Fruit fly (Drosophila melanogaster) S2 (cell line): Measurements from ENCODE around the gene CG17154.

ENCODE experiments used
- CG8478 ChIP-seq: fragments of >200 bp; optimal IDR thresholded peaks from 2 replicates; lab custom pipeline; 2018
- CTCF ChIP-seq, 2 experiments: fragments of >200 bp; optimal IDR thresholded peaks; 2 replicates each; lab custom pipeline; 2018

dm6 chr3L:12079319-12079933 lies 9.0 kb upstream of the CG17154 start:
- TF ChIP-seq CTCF (optimal IDR thresholded peaks at IDR 0.05; lab: Kevin White, UChicago) (no peak), CG8478 (lab: Kevin White, UChicago) (no peak)
